Worm (Caenorhabditis elegans) whole organism, young adult: ENCODE measurements around the gene R02F11.9.

Experiments used
- B0019.2 ChIP-seq: fragments of 200-800 bp; sonication (Bioruptor generic); conservative IDR thresholded peaks from 2 replicates; pipeline ENCODE4 v1.3.6; 2022; ENCODE audit warnings: missing genetic modification reagents, missing genetic modification characterization, missing compliant biosample characterization
- B0035.1 ChIP-seq: sonication (generic microtip); optimal IDR thresholded peaks from 2 replicates; lab custom pipeline; 2016; ENCODE audit warnings: missing genetic modification characterization, mild to moderate bottlenecking, missing compliant biosample characterization, missing genotype, missing genetic modification reagents
- F33H1.4 ChIP-seq: fragments of 200-800 bp; sonication (Bioruptor generic); IDR thresholded peaks from 2 replicates; pipeline ENCODE4 v1.3.6; 2022; ENCODE audit warnings: missing genetic modification reagents, missing genetic modification characterization, missing compliant biosample characterization
- F39B2.1 ChIP-seq: fragments of 200-800 bp; sonication (Bioruptor generic); IDR thresholded peaks from 2 replicates; pipeline ENCODE4 v1.3.6; 2022; ENCODE audit warnings: missing genetic modification reagents, missing genetic modification characterization, missing compliant biosample characterization
- K11D2.4 ChIP-seq: fragments of 200-800 bp; sonication (Bioruptor generic); IDR thresholded peaks from 2 replicates; pipeline ENCODE4 v1.3.6; 2022; ENCODE audit warnings: missing genetic modification reagents, missing genetic modification characterization, missing compliant biosample characterization
- Y53G8AR.9 ChIP-seq: fragments of 200-800 bp; sonication (Bioruptor generic); conservative IDR thresholded peaks from 2 replicates; pipeline ENCODE4 v1.3.6; 2022; ENCODE audit warnings: missing genetic modification reagents, missing genetic modification characterization, missing compliant biosample characterization
- Y56A3A.18 ChIP-seq: fragments of 200-800 bp; sonication (Bioruptor generic); IDR thresholded peaks from 2 replicates; pipeline ENCODE4 v1.3.6; 2022; ENCODE audit warnings: missing genetic modification reagents, missing genetic modification characterization, missing compliant biosample characterization
- ZK185.1 ChIP-seq: sonication (generic microtip); optimal IDR thresholded peaks from 2 replicates; lab custom pipeline; 2016; ENCODE audit warnings: mild to moderate bottlenecking, missing genetic modification characterization, missing compliant biosample characterization; ENCODE audit not compliant: poor library complexity, severe bottlenecking
- akir-1 ChIP-seq: fragments of 200-800 bp; sonication (Bioruptor generic); optimal IDR thresholded peaks from 2 replicates; lab custom pipeline; 2018; ENCODE audit warnings: mild to moderate bottlenecking, missing genetic modification characterization, moderate library complexity, missing compliant biosample characterization
- ama-1 ChIP-seq, 3 experiments: fragments of 150-350 bp in 1 of 3; sonication (generic microtip) in 2 of 3; optimal IDR thresholded peaks; 2 replicates each; lab custom pipeline; 2014 to 2018; ENCODE audit warnings: missing biosample characterization in 2 of 3, missing genetic modification characterization in 2 of 3, missing genetic modification reagents in 2 of 3
- attf-6 ChIP-seq: fragments of 200-800 bp; sonication (Bioruptor generic); IDR thresholded peaks from 2 replicates; pipeline ENCODE4 v1.3.6; 2022; ENCODE audit warnings: missing genetic modification reagents, missing genetic modification characterization, missing compliant biosample characterization
- cebp-1 ChIP-seq, 2 experiments: fragments of 200-800 bp in 1 of 2; sonication (Bioruptor generic) in 1 of 2; sonication (generic microtip) in 1 of 2; IDR thresholded peaks in 1 of 2; optimal IDR thresholded peaks in 1 of 2; 2 replicates each; pipeline versions ENCODE4 v1.3.6 to Lab custom; 2017 to 2022; ENCODE audit warnings: missing compliant biosample characterization in 2 of 2, missing genetic modification characterization in 2 of 2, mild to moderate bottlenecking in 1 of 2, missing genetic modification reagents in 1 of 2, moderate library complexity in 1 of 2
- ceh-100 ChIP-seq: fragments of 200-800 bp; sonication (Bioruptor generic); IDR thresholded peaks from 2 replicates; pipeline ENCODE4 v1.3.6; 2022; ENCODE audit warnings: missing genetic modification reagents, missing genetic modification characterization, missing compliant biosample characterization
- ceh-40 ChIP-seq: fragments of 200-800 bp; sonication (Bioruptor generic); IDR thresholded peaks from 2 replicates; pipeline ENCODE4 v1.3.6; 2022; ENCODE audit warnings: missing genetic modification characterization, missing compliant biosample characterization
- ceh-79 ChIP-seq: sonication (generic microtip); optimal IDR thresholded peaks from 2 replicates; lab custom pipeline; 2017; ENCODE audit warnings: mild to moderate bottlenecking, missing genetic modification characterization, missing compliant biosample characterization
- ceh-91 ChIP-seq: fragments of 200-800 bp; sonication (Bioruptor generic); IDR thresholded peaks from 2 replicates; pipeline ENCODE4 v1.3.6; 2022; ENCODE audit warnings: missing genetic modification reagents, missing genetic modification characterization, missing compliant biosample characterization
- efl-1 ChIP-seq: fragments of 150-350 bp; optimal IDR thresholded peaks from 2 replicates; lab custom pipeline; 2014; ENCODE audit warnings: missing biosample characterization, missing genetic modification reagents, missing genetic modification characterization
- egl-18 ChIP-seq: fragments of 200-800 bp; sonication (Bioruptor generic); IDR thresholded peaks from 2 replicates; pipeline ENCODE4 v1.3.6; 2022; ENCODE audit warnings: missing genetic modification reagents, missing genetic modification characterization, missing compliant biosample characterization
- egl-44 ChIP-seq: fragments of 200-800 bp; sonication (Bioruptor generic); IDR thresholded peaks from 2 replicates; pipeline ENCODE4 v1.3.6; 2022; ENCODE audit warnings: missing genetic modification reagents, missing genetic modification characterization, missing compliant biosample characterization
- ets-4 ChIP-seq: fragments of 200-800 bp; sonication (Bioruptor generic); optimal IDR thresholded peaks from 2 replicates; lab custom pipeline; 2018; ENCODE audit warnings: mild to moderate bottlenecking, missing genetic modification characterization, missing compliant biosample characterization
- him-1 ChIP-seq: sonication (generic microtip); optimal IDR thresholded peaks from 2 replicates; lab custom pipeline; 2016; ENCODE audit warnings: missing genotype, missing genetic modification reagents, missing genetic modification characterization, missing compliant biosample characterization
- hlh-12 ChIP-seq: sonication (generic microtip); optimal IDR thresholded peaks from 2 replicates; lab custom pipeline; 2016; ENCODE audit warnings: missing genetic modification characterization, missing compliant biosample characterization
- hmg-1.2 ChIP-seq: fragments of 200-800 bp; sonication (Bioruptor generic); IDR thresholded peaks from 2 replicates; pipeline ENCODE4 v1.3.6; 2022; ENCODE audit warnings: missing genetic modification reagents, missing genetic modification characterization, missing compliant biosample characterization
- hrde-1 ChIP-seq: sonication (generic microtip); optimal IDR thresholded peaks from 2 replicates; lab custom pipeline; 2016; ENCODE audit warnings: missing genetic modification characterization, mild to moderate bottlenecking, missing compliant biosample characterization, moderate library complexity, missing genotype, missing genetic modification reagents, borderline replicate concordance
- lag-1 ChIP-seq: fragments of 200-800 bp; sonication (Bioruptor generic); IDR thresholded peaks from 2 replicates; pipeline ENCODE4 v1.3.6; 2022; ENCODE audit warnings: missing genetic modification reagents, missing genetic modification characterization, missing compliant biosample characterization
- let-526 ChIP-seq: fragments of 200-800 bp; sonication (Bioruptor generic); IDR thresholded peaks from 2 replicates; pipeline ENCODE4 v1.3.6; 2022; ENCODE audit warnings: missing genetic modification reagents, missing genetic modification characterization, missing compliant biosample characterization
- let-607 ChIP-seq, 2 experiments: fragments of 200-800 bp in 1 of 2; sonication (Bioruptor generic) in 1 of 2; sonication (generic microtip) in 1 of 2; optimal IDR thresholded peaks; 2 replicates each; lab custom pipeline; 2016 to 2018; ENCODE audit warnings: mild to moderate bottlenecking in 2 of 2, missing compliant biosample characterization in 2 of 2, missing genetic modification characterization in 2 of 2, moderate library complexity in 2 of 2, missing genotype in 1 of 2
- lin-35 ChIP-seq, 3 experiments: fragments of 150-350 bp in 2 of 3; sonication (generic microtip) in 1 of 3; optimal IDR thresholded peaks; 2 replicates each; lab custom pipeline; 2014 to 2018; ENCODE audit warnings: missing biosample characterization in 3 of 3, missing genetic modification characterization in 3 of 3, missing genetic modification reagents in 3 of 3
- lir-1 ChIP-seq: fragments of 200-800 bp; sonication (Bioruptor generic); conservative IDR thresholded peaks from 2 replicates; pipeline ENCODE4 v1.3.6; 2022; ENCODE audit warnings: missing genetic modification reagents, missing genetic modification characterization, missing compliant biosample characterization
- mxl-1 ChIP-seq: sonication (generic microtip); optimal IDR thresholded peaks from 2 replicates; lab custom pipeline; 2016; ENCODE audit warnings: missing genetic modification characterization, missing compliant biosample characterization
- nfya-2 ChIP-seq: fragments of 200-800 bp; sonication (Bioruptor generic); IDR thresholded peaks from 2 replicates; pipeline ENCODE4 v1.3.6; 2022; ENCODE audit warnings: missing genetic modification reagents, missing genetic modification characterization, missing compliant biosample characterization
- nfyb-1 ChIP-seq: fragments of 200-800 bp; sonication (Bioruptor generic); IDR thresholded peaks from 2 replicates; pipeline ENCODE4 v1.3.6; 2022; ENCODE audit warnings: missing genetic modification reagents, missing genetic modification characterization, missing compliant biosample characterization
- nhr-120 ChIP-seq: fragments of 200-800 bp; sonication (Bioruptor generic); IDR thresholded peaks from 2 replicates; pipeline ENCODE4 v1.3.6; 2022; ENCODE audit warnings: missing genetic modification characterization, missing compliant biosample characterization
- pbrm-1 ChIP-seq: fragments of 200-800 bp; sonication (Bioruptor generic); IDR thresholded peaks from 2 replicates; pipeline ENCODE4 v1.3.6; 2022; ENCODE audit warnings: missing genetic modification reagents, missing genetic modification characterization, missing compliant biosample characterization
- pha-4 ChIP-seq: fragments of 150-350 bp; sonication (generic microtip); optimal IDR thresholded peaks from 2 replicates; lab custom pipeline; 2014; ENCODE audit warnings: missing biosample characterization, missing genetic modification reagents, missing genetic modification characterization
- repo-1 ChIP-seq: sonication (generic microtip); optimal IDR thresholded peaks from 2 replicates; lab custom pipeline; 2017; ENCODE audit warnings: mild to moderate bottlenecking, missing genetic modification characterization, missing compliant biosample characterization
- snpc-1.3 ChIP-seq: sonication (generic microtip); optimal IDR thresholded peaks from 2 replicates; lab custom pipeline; 2017; ENCODE audit warnings: missing genetic modification characterization, mild to moderate bottlenecking, missing compliant biosample characterization, antibody characterized with exemption, moderate library complexity, missing genotype, missing genetic modification reagents; ENCODE audit not compliant: insufficient read depth
- snpc-4 ChIP-seq, 5 experiments: fragments of 150-350 bp in 1 of 5; sonication (generic microtip) in 4 of 5; optimal IDR thresholded peaks; 2 replicates each; lab custom pipeline; 2014 to 2018; ENCODE audit warnings: missing genetic modification characterization in 5 of 5, missing biosample characterization in 3 of 5, antibody characterized with exemption in 2 of 5, mild to moderate bottlenecking in 2 of 5, missing compliant biosample characterization in 2 of 5, missing genotype in 2 of 5, moderate library complexity in 2 of 5, missing genetic modification reagents in 1 of 5
- unc-130 ChIP-seq: sonication (generic microtip); optimal IDR thresholded peaks from 2 replicates; lab custom pipeline; 2016; ENCODE audit warnings: missing genetic modification reagents, missing genetic modification characterization, missing compliant biosample characterization
- unc-62 ChIP-seq: fragments of 150-350 bp; optimal IDR thresholded peaks from 2 replicates; lab custom pipeline; 2014; ENCODE audit warnings: missing biosample characterization, missing genetic modification reagents, missing genetic modification characterization
- xnd-1 ChIP-seq: sonication (generic microtip); optimal IDR thresholded peaks from 2 replicates; lab custom pipeline; 2016; ENCODE audit warnings: missing genotype, missing genetic modification reagents, missing genetic modification characterization, missing compliant biosample characterization
- ztf-18 ChIP-seq: sonication (generic microtip); optimal IDR thresholded peaks from 2 replicates; lab custom pipeline; 2016; ENCODE audit warnings: missing genotype, mild to moderate bottlenecking, missing genetic modification characterization, missing compliant biosample characterization
- ztf-22 ChIP-seq: fragments of 200-800 bp; sonication (Bioruptor generic); optimal IDR thresholded peaks from 2 replicates; lab custom pipeline; 2018; ENCODE audit warnings: mild to moderate bottlenecking, missing genetic modification characterization, moderate library complexity, missing compliant biosample characterization
- ztf-25 ChIP-seq: fragments of 200-800 bp; sonication (Bioruptor generic); IDR thresholded peaks from 2 replicates; pipeline ENCODE4 v1.3.6; 2022; ENCODE audit warnings: missing genetic modification reagents, missing genetic modification characterization, missing compliant biosample characterization
- ztf-28 ChIP-seq: fragments of 200-800 bp; sonication (Bioruptor generic); IDR thresholded peaks from 2 replicates; pipeline ENCODE4 v1.3.6; 2022; ENCODE audit warnings: missing genetic modification reagents, missing genetic modification characterization, missing compliant biosample characterization

R02F11.9 gene

DNA sequence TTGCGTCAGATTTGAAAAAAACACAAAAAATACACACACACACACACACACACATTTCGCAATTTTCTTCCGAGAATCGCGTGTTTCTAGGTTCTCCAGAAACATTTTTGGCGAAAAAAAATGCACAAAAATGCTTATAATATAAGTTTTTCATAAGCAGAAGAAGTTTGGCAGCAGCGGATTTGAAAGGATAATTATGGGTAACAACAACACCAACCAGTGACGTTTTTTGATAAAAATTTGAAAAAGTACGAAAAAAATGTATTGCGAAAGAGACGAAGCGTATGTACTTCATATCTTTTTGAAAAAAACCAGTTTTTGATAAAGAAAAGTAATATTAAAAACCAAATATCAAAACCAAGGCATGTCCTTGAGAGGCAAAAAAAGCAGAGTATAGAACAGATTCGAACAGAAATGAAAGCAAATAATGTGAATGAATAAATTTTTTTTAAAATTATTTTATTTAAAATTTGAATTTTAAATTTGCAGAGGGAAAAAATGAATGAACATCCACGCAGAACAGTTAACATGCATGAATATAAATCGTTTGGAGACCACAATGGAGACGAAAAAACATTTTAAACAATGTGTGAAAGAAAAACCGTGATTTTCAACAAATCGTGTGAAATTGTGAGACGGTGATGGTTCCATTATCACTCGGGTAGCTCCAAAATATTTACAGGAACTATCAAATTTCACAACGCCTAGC lies 36.6 kb downstream of the R02F11.9 start (continued):
- TF ChIP-seq ceh-91 (GFP tag; lab: Robert Waterston, UW), result no peak
- peak; percentile 85 for TF ChIP-seq ceh-79 (tag; lab: Kevin White, UChicago)
- peak; percentile 15; the same call in 1 of the 2 replicates for TF ChIP-seq Y56A3A.18 (GFP tag; lab: Robert Waterston, UW)
- TF ChIP-seq mxl-1, result no peak
- no peak for TF ChIP-seq hlh-12
- no peak; the same call in 1 of the 2 replicates for TF ChIP-seq hmg-1.2
- TF ChIP-seq nfya-2 (GFP tag; lab: Robert Waterston, UW), result no peak
- TF ChIP-seq let-526, result no peak
- TF ChIP-seq ZK185.1 (tag; lab: Kevin White, UChicago), result peak; percentile 68
- no peak for TF ChIP-seq F39B2.1 (GFP tag; lab: Robert Waterston, UW)
- peak in 1 of 3 experiments; percentile 3 for TF ChIP-seq lin-35 (GFP tag; optimal IDR thresholded peaks at IDR 0.05; lab: Kevin White, UChicago)
- TF ChIP-seq repo-1 (tag; lab: Kevin White, UChicago), result peak; percentile 89
- 0 out of 2 replicates have a peak, but pooled peaks have one; percentile 31 for TF ChIP-seq K11D2.4 (GFP tag; lab: Robert Waterston, UW)
- TF ChIP-seq akir-1 (GFP tag; lab: Kevin White, UChicago), result no peak
- TF ChIP-seq ztf-28, result no peak
- peak; percentile 85 for TF ChIP-seq nfyb-1 (GFP tag; lab: Robert Waterston, UW)
- TF ChIP-seq lag-1 (GFP tag; lab: Robert Waterston, UW), result no peak
- TF ChIP-seq pha-4 (tag; lab: Kevin White, UChicago), result no peak
- no peak for TF ChIP-seq snpc-4 (GFP tag; optimal IDR thresholded peaks at IDR 0.05; lab: Kevin White, UChicago)
- TF ChIP-seq snpc-4 (tag; optimal IDR thresholded peaks at IDR 0.05; lab: Kevin White, UChicago), result peak in 2 of 4 experiments; percentile 30 to 37
- no peak for TF ChIP-seq lir-1 (GFP tag; lab: Robert Waterston, UW)
- no peak for TF ChIP-seq egl-18 (GFP tag; lab: Robert Waterston, UW)
- TF ChIP-seq hrde-1 (tag; lab: Kevin White, UChicago), result peak; percentile 62
- no peak for TF ChIP-seq him-1 (tag; lab: Kevin White, UChicago)
- no peak for TF ChIP-seq egl-44 (GFP tag; lab: Robert Waterston, UW)
- TF ChIP-seq ets-4, result no peak
- TF ChIP-seq snpc-1.3 (tag; lab: Kevin White, UChicago), result no peak
- TF ChIP-seq cebp-1 (GFP tag; IDR thresholded peaks at IDR 0.05; lab: Robert Waterston, UW), result peak; percentile 80
- peak; percentile 96 for TF ChIP-seq cebp-1 (tag; optimal IDR thresholded peaks at IDR 0.05; lab: Kevin White, UChicago)
- TF ChIP-seq unc-62 (GFP tag; lab: Kevin White, UChicago), result no peak
- no peak for TF ChIP-seq B0019.2 (GFP tag; lab: Robert Waterston, UW)
- TF ChIP-seq xnd-1 (tag; lab: Kevin White, UChicago), result peak; percentile 34
- peak; percentile 80 for TF ChIP-seq ama-1 (optimal IDR thresholded peaks at IDR 0.05; lab: Kevin White, UChicago)
- peak; percentile 18 to 62 for TF ChIP-seq ama-1 (GFP tag; optimal IDR thresholded peaks at IDR 0.05; lab: Kevin White, UChicago)
- no peak for TF ChIP-seq B0035.1 (tag; lab: Kevin White, UChicago)
- peak; percentile 48 for TF ChIP-seq pbrm-1 (GFP tag; lab: Robert Waterston, UW)
- TF ChIP-seq ztf-22, result no peak
- TF ChIP-seq ceh-100 (GFP tag; lab: Robert Waterston, UW), result no peak
- TF ChIP-seq ztf-25, result no peak
- TF ChIP-seq ztf-18, result no peak
- peak in 1 of 2 experiments; percentile 60 for TF ChIP-seq let-607 (tag; optimal IDR thresholded peaks at IDR 0.05; lab: Kevin White, UChicago)
- 0 out of 2 replicates have a peak, but pooled peaks have one; percentile 36 for TF ChIP-seq ceh-40
- TF ChIP-seq Y53G8AR.9, result 0 out of 2 replicates have a peak, but pooled peaks have one; percentile 31
- peak; percentile 13 for TF ChIP-seq unc-130 (GFP tag; lab: Kevin White, UChicago)
- no peak for TF ChIP-seq efl-1 (GFP tag; lab: Kevin White, UChicago)
- TF ChIP-seq nhr-120 (GFP tag; lab: Robert Waterston, UW), result no peak
- TF ChIP-seq attf-6 (GFP tag; lab: Robert Waterston, UW), result no peak
- no peak for TF ChIP-seq F33H1.4 (GFP tag; lab: Robert Waterston, UW)
